Fruit fly (Drosophila melanogaster) whole organism, embryonic: ENCODE measurements around the gene Ir94a.

ENCODE experiments used
- Blimp-1 ChIP-seq: fragments of 200-800 bp; sonication (Bioruptor generic); optimal IDR thresholded peaks from 3 replicates; lab custom pipeline; 2018; ENCODE audit warnings: missing biosample characterization, missing genetic modification characterization, mild to moderate bottlenecking, moderate library complexity, missing genetic modification reagents
- CG10274 ChIP-seq: fragments of 200-800 bp; sonication (Bioruptor generic); optimal IDR thresholded peaks from 3 replicates; lab custom pipeline; 2017; ENCODE audit warnings: missing biosample characterization, mild to moderate bottlenecking, missing genetic modification characterization
- CG10366 ChIP-seq: fragments of 200-800 bp; sonication (Bioruptor generic); IDR thresholded peaks from 2 replicates; pipeline ENCODE4 v1.3.6; 2022; ENCODE audit warnings: missing biosample characterization, missing genetic modification characterization
- CG10462 ChIP-seq: fragments of 200-800 bp; sonication (Bioruptor generic); optimal IDR thresholded peaks from 2 replicates; lab custom pipeline; 2016; ENCODE audit warnings: missing biosample characterization, missing genetic modification characterization
- CG11560 ChIP-seq: fragments of 200-800 bp; sonication (Bioruptor generic); IDR thresholded peaks from 3 replicates; pipeline ENCODE4 v1.3.6; 2022; ENCODE audit warnings: missing biosample characterization, missing genetic modification characterization
- CG11695 ChIP-seq: fragments of 200-800 bp; sonication (Bioruptor generic); IDR thresholded peaks from 3 replicates; pipeline ENCODE4 v1.3.6; 2022; ENCODE audit warnings: missing biosample characterization, missing genetic modification characterization
- CG12071 ChIP-seq: fragments of 200-800 bp; sonication (Bioruptor generic); optimal IDR thresholded peaks from 3 replicates; lab custom pipeline; 2018; ENCODE audit warnings: missing biosample characterization, mild to moderate bottlenecking, missing genetic modification characterization
- CG13287 ChIP-seq: fragments of 200-800 bp; sonication (Bioruptor generic); IDR thresholded peaks from 2 replicates; pipeline ENCODE4 v1.3.6; 2022; ENCODE audit warnings: missing biosample characterization, missing genetic modification characterization; ENCODE audit not compliant: partially characterized antibody
- CG14965 ChIP-seq: fragments of 200-800 bp; sonication (Bioruptor generic); optimal IDR thresholded peaks from 2 replicates; lab custom pipeline; 2016; ENCODE audit warnings: missing biosample characterization, missing genetic modification characterization, borderline replicate concordance
- CG3838 ChIP-seq: fragments of 200-800 bp; sonication (Bioruptor generic); optimal IDR thresholded peaks from 3 replicates; lab custom pipeline; 2016; ENCODE audit warnings: missing biosample characterization, missing genetic modification characterization
- CG3847 ChIP-seq: fragments of 200-800 bp; sonication (Bioruptor generic); IDR thresholded peaks from 2 replicates; pipeline ENCODE4 v1.3.6; 2022; ENCODE audit warnings: missing biosample characterization, missing genetic modification characterization
- CG43689 ChIP-seq: fragments of 200-800 bp; sonication (Bioruptor generic); IDR thresholded peaks from 2 replicates; pipeline ENCODE4 v1.3.6; 2022; ENCODE audit warnings: missing biosample characterization, missing genetic modification characterization
- CG7745 ChIP-seq: fragments of 200-800 bp; sonication (Bioruptor generic); optimal IDR thresholded peaks from 2 replicates; lab custom pipeline; 2018; ENCODE audit warnings: missing biosample characterization, mild to moderate bottlenecking, missing genetic modification characterization, moderate library complexity
- D19B ChIP-seq: fragments of 200-800 bp; sonication (Bioruptor generic); optimal IDR thresholded peaks from 2 replicates; lab custom pipeline; 2017; ENCODE audit warnings: missing biosample characterization, mild to moderate bottlenecking, missing genetic modification characterization
- Dp ChIP-seq: fragments of 200-800 bp; sonication (Bioruptor generic); optimal IDR thresholded peaks from 2 replicates; lab custom pipeline; 2018; ENCODE audit warnings: missing biosample characterization, mild to moderate bottlenecking, missing genetic modification characterization, moderate library complexity
- Eip74EF ChIP-seq, 2 experiments: fragments of 200-800 bp in 1 of 2; fragments of >200 bp in 1 of 2; sonication (Bioruptor generic) in 1 of 2; optimal IDR thresholded peaks; 2 replicates each; lab custom pipeline; 2017 to 2019; ENCODE audit warnings: missing biosample characterization in 2 of 2, missing genetic modification characterization in 2 of 2, mild to moderate bottlenecking in 1 of 2, moderate library complexity in 1 of 2
- Elba2 ChIP-seq: fragments of 200-800 bp; sonication (Bioruptor generic); optimal IDR thresholded peaks from 3 replicates; lab custom pipeline; 2016; ENCODE audit warnings: missing biosample characterization, missing genetic modification characterization
- Ets97D ChIP-seq: fragments of 200-800 bp; sonication (Bioruptor generic); optimal IDR thresholded peaks from 3 replicates; lab custom pipeline; 2016; ENCODE audit warnings: missing biosample characterization, missing genetic modification characterization
- HLHmδ ChIP-seq: fragments of 200-800 bp; sonication (Bioruptor generic); optimal IDR thresholded peaks from 2 replicates; lab custom pipeline; 2018; ENCODE audit warnings: missing biosample characterization, mild to moderate bottlenecking, missing genetic modification characterization, moderate library complexity
- Hr39 ChIP-seq: fragments of >200 bp; optimal IDR thresholded peaks from 2 replicates; lab custom pipeline; 2017
- Hsf ChIP-seq: fragments of 200-800 bp; sonication (Bioruptor generic); optimal IDR thresholded peaks from 3 replicates; lab custom pipeline; 2016; ENCODE audit warnings: missing biosample characterization, missing genetic modification characterization
- Nf-YB ChIP-seq: fragments of 200-800 bp; sonication (Bioruptor generic); optimal IDR thresholded peaks from 3 replicates; lab custom pipeline; 2019; ENCODE audit warnings: missing biosample characterization, mild to moderate bottlenecking, missing genetic modification characterization, moderate library complexity
- PHDP ChIP-seq: fragments of 200-800 bp; sonication (Bioruptor generic); optimal IDR thresholded peaks from 3 replicates; lab custom pipeline; 2018; ENCODE audit warnings: missing biosample characterization, mild to moderate bottlenecking, missing genetic modification characterization, moderate library complexity
- Sox102F ChIP-seq: fragments of 200-800 bp; sonication (Bioruptor generic); optimal IDR thresholded peaks from 2 replicates; lab custom pipeline; 2018; ENCODE audit warnings: missing biosample characterization, mild to moderate bottlenecking, missing genetic modification characterization, moderate library complexity
- ap ChIP-seq: fragments of 200-800 bp; sonication (Bioruptor generic); IDR thresholded peaks from 2 replicates; pipeline ENCODE4 v1.3.6; 2022; ENCODE audit warnings: missing biosample characterization, missing genetic modification characterization
- br ChIP-seq: fragments of >200 bp; optimal IDR thresholded peaks from 2 replicates; lab custom pipeline; 2017
- cato ChIP-seq: fragments of 200-800 bp; sonication (Bioruptor generic); optimal IDR thresholded peaks from 2 replicates; lab custom pipeline; 2016; ENCODE audit warnings: missing biosample characterization, missing genetic modification characterization, borderline replicate concordance
- dysf ChIP-seq: fragments of 200-800 bp; sonication (Bioruptor generic); IDR thresholded peaks from 3 replicates; pipeline ENCODE4 v1.3.6; 2022; ENCODE audit warnings: missing biosample characterization, missing genetic modification characterization
- eve ChIP-seq, 2 experiments: fragments of >200 bp; optimal IDR thresholded peaks; 2 replicates each; lab custom pipeline; 2017; ENCODE audit warnings: missing biosample characterization in 2 of 2, missing genetic modification characterization in 2 of 2
- fd102C ChIP-seq: fragments of 200-800 bp; sonication (Bioruptor generic); optimal IDR thresholded peaks from 2 replicates; lab custom pipeline; 2018; ENCODE audit warnings: missing biosample characterization, mild to moderate bottlenecking, missing genetic modification characterization, moderate library complexity
- fd64A ChIP-seq: fragments of 200-800 bp; sonication (Bioruptor generic); optimal IDR thresholded peaks from 3 replicates; lab custom pipeline; 2018; ENCODE audit warnings: missing biosample characterization, mild to moderate bottlenecking, missing genetic modification characterization
- hth ChIP-seq: fragments of >200 bp; optimal IDR thresholded peaks from 2 replicates; lab custom pipeline; 2017; ENCODE audit warnings: inconsistent platforms
- lov ChIP-seq, 2 experiments: fragments of 200-800 bp in 1 of 2; fragments of >200 bp in 1 of 2; sonication (Bioruptor generic) in 1 of 2; IDR thresholded peaks in 1 of 2; optimal IDR thresholded peaks in 1 of 2; 2 replicates in 1 of 2; 3 replicates in 1 of 2; pipeline versions ENCODE4 v1.3.6 to Lab custom; 2017 to 2022; ENCODE audit warnings: missing biosample characterization in 1 of 2, missing genetic modification characterization in 1 of 2
- luna ChIP-seq: fragments of 200-800 bp; sonication (Bioruptor generic); optimal IDR thresholded peaks from 2 replicates; lab custom pipeline; 2016; ENCODE audit warnings: missing biosample characterization, missing genetic modification characterization
- otp ChIP-seq: fragments of 200-800 bp; sonication (Bioruptor generic); IDR thresholded peaks from 3 replicates; pipeline ENCODE4, ENCODE4 v1.3.6; 2022; ENCODE audit warnings: missing biosample characterization, missing genetic modification characterization
- p53 ChIP-seq: fragments of 200-800 bp; sonication (Bioruptor generic); optimal IDR thresholded peaks from 2 replicates; lab custom pipeline; 2016; ENCODE audit warnings: missing biosample characterization, missing genetic modification characterization
- pan ChIP-seq, 4 experiments: fragments of >200 bp in 3 of 4; fragments of 200-800 bp in 1 of 4; sonication (Bioruptor generic) in 1 of 4; optimal IDR thresholded peaks in 3 of 4; IDR thresholded peaks in 1 of 4; 2 replicates each; pipeline versions ENCODE4 v1.3.6 to Lab custom; 2017 to 2022; ENCODE audit warnings: missing biosample characterization in 2 of 4, missing genetic modification characterization in 2 of 4, mixed read lengths in 1 of 4
- prd ChIP-seq, 3 experiments: fragments of >200 bp in 2 of 3; fragments of 200-800 bp in 1 of 3; sonication (Bioruptor generic) in 1 of 3; optimal IDR thresholded peaks in 2 of 3; IDR thresholded peaks in 1 of 3; 2 replicates in 2 of 3; 3 replicates in 1 of 3; pipeline versions ENCODE4 v1.3.6 to Lab custom; 2017 to 2022; ENCODE audit warnings: missing biosample characterization in 1 of 3, missing genetic modification characterization in 1 of 3
- pzg ChIP-seq: fragments of 200-800 bp; sonication (Bioruptor generic); optimal IDR thresholded peaks from 3 replicates; lab custom pipeline; 2018; ENCODE audit warnings: missing biosample characterization, mild to moderate bottlenecking, missing genetic modification characterization, moderate library complexity
- scrt ChIP-seq: fragments of 200-800 bp; sonication (Bioruptor generic); optimal IDR thresholded peaks from 2 replicates; lab custom pipeline; 2018; ENCODE audit warnings: missing biosample characterization, mild to moderate bottlenecking, missing genetic modification characterization, moderate library complexity
- slp2 ChIP-seq: fragments of 200-800 bp; sonication (Bioruptor generic); optimal IDR thresholded peaks from 2 replicates; lab custom pipeline; 2016; ENCODE audit warnings: missing biosample characterization, missing genetic modification characterization
- stwl ChIP-seq: fragments of 200-800 bp; sonication (Bioruptor generic); optimal IDR thresholded peaks from 3 replicates; lab custom pipeline; 2018; ENCODE audit warnings: missing biosample characterization, mild to moderate bottlenecking, missing genetic modification characterization, moderate library complexity
- tap ChIP-seq: fragments of 200-800 bp; optimal IDR thresholded peaks from 3 replicates; lab custom pipeline; 2019; ENCODE audit warnings: missing biosample characterization, mild to moderate bottlenecking, missing genetic modification characterization, moderate library complexity
- zen ChIP-seq: fragments of 200-800 bp; sonication (Bioruptor generic); optimal IDR thresholded peaks from 3 replicates; lab custom pipeline; 2018; ENCODE audit warnings: missing biosample characterization, mild to moderate bottlenecking, missing genetic modification characterization, moderate library complexity

The Ir94a gene

dm6 chr3R:22080161-22080560, 33.1 kb upstream of the Ir94a start, which contains the start of gene CG13408 (continued):
- TF ChIP-seq p53 (GFP tag; lab: Kevin White, UChicago): no peak

- no peak for TF ChIP-seq pan (optimal IDR thresholded peaks at IDR 0.05; lab: Kevin White, UChicago)
- TF ChIP-seq pan (GFP tag; optimal IDR thresholded peaks at IDR 0.05 in 1 of 2, IDR thresholded peaks at IDR 0.05 in 1 of 2): no peak
- TF ChIP-seq CG10274: peak; percentile 17
- TF ChIP-seq CG11695 (GFP tag; lab: Robert Waterston, UW): no peak
- no peak for TF ChIP-seq Hsf (GFP tag; lab: Kevin White, UChicago)
Observed at dm6 chr3R:22086297-22086696, 26.9 kb upstream of the Ir94a start, which contains the start of gene BomT3. BomT3 (minus strand) TSS chr3R:22086397.

- TF ChIP-seq lov (optimal IDR thresholded peaks at IDR 0.05; lab: Kevin White, UChicago) (no peak), lov (GFP tag; IDR thresholded peaks at IDR 0.05; lab: Robert Waterston, UW) (no peak)
- TF ChIP-seq, all 482 proteins: peak for 0
Observed at dm6 chr3R:22086775-22087174, 26.5 kb upstream of the Ir94a start, which contains the start of gene BomBc3. BomBc3 (plus strand) TSS chr3R:22087075.

DNA sequence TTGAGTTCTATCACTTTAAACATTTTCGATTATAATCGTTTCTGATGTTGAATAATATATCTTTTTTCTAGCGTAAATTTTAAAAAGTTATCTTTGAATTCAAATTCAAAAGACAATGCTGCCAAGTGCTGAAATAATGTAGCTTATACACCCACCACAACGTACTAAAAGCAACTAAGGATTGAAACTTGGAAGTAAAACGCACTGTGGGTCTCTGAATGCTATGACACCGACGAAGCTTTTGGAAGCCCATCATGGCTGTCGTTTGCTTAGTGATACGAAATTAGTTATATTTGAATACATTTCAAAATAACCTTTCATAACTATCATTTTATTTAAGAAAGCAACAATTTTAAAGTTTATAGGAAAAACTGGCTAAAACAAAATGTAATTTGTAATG, 19.3 kb upstream of the Ir94a start:
- TF ChIP-seq stwl (tag; lab: Kevin White, UChicago) (peak; percentile 96), dysf (GFP tag; lab: Robert Waterston, UW) (no peak), fd64A (no peak), eve (GFP tag; optimal IDR thresholded peaks at IDR 0.05; lab: Kevin White, UChicago) (no peak), PHDP (tag; lab: Kevin White, UChicago) (no peak), CG7745 (tag; lab: Kevin White, UChicago) (no peak), hth (no peak), br (lab: Kevin White, UChicago) (no peak), Ets97D (GFP tag; lab: Kevin White, UChicago) (peak; percentile 57), Hr39 (lab: Kevin White, UChicago) (no peak), CG43689 (GFP tag; lab: Robert Waterston, UW) (no peak), CG14965 (no peak), D19B (GFP tag; lab: Kevin White, UChicago) (no peak), luna (GFP tag; lab: Kevin White, UChicago) (no peak), CG13287 (peak; percentile 43; the same call in 1 of the 2 replicates), Elba2 (GFP tag; lab: Kevin White, UChicago) (no peak), otp (GFP tag; lab: Robert Waterston, UW) (no peak), CG3838 (GFP tag; lab: Kevin White, UChicago) (no peak), Dp (GFP tag; lab: Kevin White, UChicago) (peak; percentile 78), pzg (GFP tag; lab: Kevin White, UChicago) (peak; percentile 36), Nf-YB (GFP tag; lab: Kevin White, UChicago) (no peak), Blimp-1 (no peak), zen (no peak), Sox102F (no peak), CG11560 (tag; lab: Robert Waterston, UW) (no peak; the same call in 2 of the 3 replicates), slp2 (GFP tag; lab: Kevin White, UChicago) (no peak), CG10366 (GFP tag; lab: Robert Waterston, UW) (no peak), fd102C (GFP tag; lab: Kevin White, UChicago) (no peak), CG3847 (GFP tag; lab: Robert Waterston, UW) (peak; percentile 45), CG10462 (GFP tag; lab: Kevin White, UChicago) (no peak), scrt (GFP tag; lab: Kevin White, UChicago) (no peak), cato (GFP tag; lab: Kevin White, UChicago) (no peak), ap (GFP tag; lab: Robert Waterston, UW) (no peak), tap (no peak), HLHmδ (GFP tag; lab: Kevin White, UChicago) (no peak), prd (optimal IDR thresholded peaks at IDR 0.05; lab: Kevin White, UChicago) (peak in 1 of 2 experiments; percentile 8), prd (GFP tag; IDR thresholded peaks at IDR 0.05; lab: Robert Waterston, UW) (no peak), CG12071 (GFP tag; lab: Kevin White, UChicago) (no peak), Eip74EF (GFP tag; optimal IDR thresholded peaks at IDR 0.05; lab: Kevin White, UChicago) (no peak)
